Worm (Caenorhabditis elegans): ENCODE results near the gene nex-3.
"Not testable (repeated sequence)": the region's sequence is repeated elsewhere in the genome, so short reads cannot be mapped to it uniquely, and the experiment has no call there.

nex-3 gene

ce11 chrIII:4482986-4483385 lies 41.1 kb downstream of the nex-3 start:
- TF ChIP-seq attf-5 (GFP tag; optimal IDR thresholded peaks at IDR 0.05) (no peak), Y79H2A.3 (GFP tag; conservative IDR thresholded peaks at IDR 0.05) (no peak), hmg-1.2 (GFP tag; IDR thresholded peaks at IDR 0.05) (peak; percentile 75)

- TF ChIP-seq pbrm-1 (GFP tag; IDR thresholded peaks at IDR 0.05) (peak; percentile 80), hsf-1 (GFP tag; IDR thresholded peaks at IDR 0.05) (0 out of 2 replicates have a peak, but pooled peaks have one; percentile 27), attf-6 (GFP tag; IDR thresholded peaks at IDR 0.05) (0 out of 2 replicates have a peak, but pooled peaks have one; percentile 74), snpc-4 (tag; optimal IDR thresholded peaks at IDR 0.05) (peak in 2 of 4 experiments; percentile 46 to 82), madf-6 (GFP tag; IDR thresholded peaks at IDR 0.05) (peak; percentile 53), ceh-58 (GFP tag; IDR thresholded peaks at IDR 0.05) (0 out of 2 replicates have a peak, but pooled peaks have one; percentile 34), Y95B8A.8 (GFP tag; IDR thresholded peaks at IDR 0.05) (0 out of 2 replicates have a peak, but pooled peaks have one; percentile 28), tbp1 (GFP tag; optimal IDR thresholded peaks at IDR 0.05) (peak; percentile 77), hmg-1.2 (GFP tag; IDR thresholded peaks at IDR 0.05) (peak; percentile 76), D2030.7 (GFP tag; IDR thresholded peaks at IDR 0.05) (peak; percentile 54), cebp-2 (GFP tag; IDR thresholded peaks at IDR 0.05) (0 out of 2 replicates have a peak, but pooled peaks have one; percentile 50), B0261.1 (tag; optimal IDR thresholded peaks at IDR 0.05) (peak; percentile 31), rpc-1 (tag; optimal IDR thresholded peaks at IDR 0.05) (peak; percentile 60)
- not testable (repeated sequence) for TF ChIP-seq snpc-4 (GFP tag; optimal IDR thresholded peaks at IDR 0.05); rpc-1 (optimal IDR thresholded peaks at IDR 0.05)
Observed at ce11 chrIII:4484373-4484772, 42.5 kb downstream of the nex-3 start.

- no peak for TF ChIP-seq mes-4 (tag; optimal IDR thresholded peaks at IDR 0.05)
- no peak for TF ChIP-seq aptf-3 (GFP tag; IDR thresholded peaks at IDR 0.05)
- no peak for TF ChIP-seq B0019.2 (GFP tag; conservative IDR thresholded peaks at IDR 0.05)
- no peak for TF ChIP-seq hmg-1.2 (GFP tag; IDR thresholded peaks at IDR 0.05)
- TF ChIP-seq madf-3 (GFP tag; IDR thresholded peaks at IDR 0.05): no peak
- TF ChIP-seq aptf-2 (GFP tag; conservative IDR thresholded peaks at IDR 0.05): no peak
- no peak for TF ChIP-seq nhr-120 (GFP tag; IDR thresholded peaks at IDR 0.05)
- TF ChIP-seq let-526 (GFP tag; IDR thresholded peaks at IDR 0.05): no peak
- no peak for TF ChIP-seq hlh-26 (GFP tag; conservative IDR thresholded peaks at IDR 0.05)
- no peak for TF ChIP-seq lin-26 (GFP tag; IDR thresholded peaks at IDR 0.05)
- no peak for TF ChIP-seq F52B5.7 (tag; optimal IDR thresholded peaks at IDR 0.05)
- TF ChIP-seq hlh-12 (tag; optimal IDR thresholded peaks at IDR 0.05): no peak
- no peak for TF ChIP-seq egrh-3 (GFP tag; IDR thresholded peaks at IDR 0.05)
- no peak for TF ChIP-seq rpc-1 (optimal IDR thresholded peaks at IDR 0.05)
- TF ChIP-seq rpc-1 (tag; optimal IDR thresholded peaks at IDR 0.05): no peak
- no peak for TF ChIP-seq snpc-4 (GFP tag; optimal IDR thresholded peaks at IDR 0.05)
- no peak for TF ChIP-seq snpc-4 (tag; optimal IDR thresholded peaks at IDR 0.05)
- TF ChIP-seq B0261.1 (tag; optimal IDR thresholded peaks at IDR 0.05): no peak
- TF ChIP-seq snpc-1.3 (tag; optimal IDR thresholded peaks at IDR 0.05; ENCODE audit: insufficient read depth): no peak
- TF ChIP-seq F49E8.2 (tag; optimal IDR thresholded peaks at IDR 0.05; ENCODE audit: insufficient read depth): no peak
- TF ChIP-seq ceh-58 (GFP tag; IDR thresholded peaks at IDR 0.05): no peak
- TF ChIP-seq ztf-18 (tag; optimal IDR thresholded peaks at IDR 0.05): no peak
Observed at ce11 chrIII:4487271-4487670, 45.4 kb downstream of the nex-3 start.

ce11 chrIII:4488892-4489409 lies 47.1 kb downstream of the nex-3 start, which contains the start of gene cpg-1:
cpg-1 (plus strand) TSS chrIII:4489359.
- TF ChIP-seq T26A5.8 (tag; optimal IDR thresholded peaks at IDR 0.05) (no peak), F55B11.4 (tag; optimal IDR thresholded peaks at IDR 0.05; ENCODE audit: borderline replicate concordance, insufficient read depth) (no peak), ceh-58 (GFP tag; IDR thresholded peaks at IDR 0.05) (no peak), madf-8 (GFP tag; conservative IDR thresholded peaks at IDR 0.05) (peak; percentile 99), ekl-4 (GFP tag; IDR thresholded peaks at IDR 0.05) (peak; percentile 96), Y53F4B.3 (GFP tag; IDR thresholded peaks at IDR 0.05) (peak; percentile 80), snpc-4 (GFP tag; optimal IDR thresholded peaks at IDR 0.05) (peak; percentile 73), snpc-4 (tag; optimal IDR thresholded peaks at IDR 0.05) (peak; percentile 62 to 89 (median 80)), nhr-120 (GFP tag; IDR thresholded peaks at IDR 0.05) (no peak), T07F8.4 (tag; optimal IDR thresholded peaks at IDR 0.05) (no peak), let-607 (tag; optimal IDR thresholded peaks at IDR 0.05) (no peak), C17E4.6 (GFP tag; IDR thresholded peaks at IDR 0.05) (peak; percentile 98), hsf-1 (GFP tag; IDR thresholded peaks at IDR 0.05) (peak; percentile 95), attf-6 (GFP tag; IDR thresholded peaks at IDR 0.05) (peak; percentile 91), lin-35 (GFP tag; optimal IDR thresholded peaks at IDR 0.05) (peak; percentile 64 to 83 (median 78)), unc-62 (GFP tag; optimal IDR thresholded peaks at IDR 0.05) (no peak), C06A6.2 (GFP tag; conservative IDR thresholded peaks at IDR 0.05) (no peak)
